Worm (Caenorhabditis elegans) whole organism, L1 larva: ENCODE data around the gene mob-2.

Experiments
- C16A3.4 ChIP-seq: fragments of 150-350 bp; optimal IDR thresholded peaks from 2 replicates; lab custom pipeline; 2014; ENCODE audit warnings: missing biosample characterization, missing genetic modification characterization
- ama-1 ChIP-seq: fragments of 150-350 bp; optimal IDR thresholded peaks from 2 replicates; lab custom pipeline; 2014
- blmp-1 ChIP-seq: fragments of 150-350 bp; optimal IDR thresholded peaks from 2 replicates; lab custom pipeline; 2014; ENCODE audit warnings: missing biosample characterization, missing genetic modification characterization
- ceh-63 ChIP-seq: fragments of 200-800 bp; sonication (Bioruptor generic); optimal IDR thresholded peaks from 2 replicates; lab custom pipeline; 2018; ENCODE audit warnings: mild to moderate bottlenecking, missing genetic modification characterization, missing compliant biosample characterization
- ceh-88 ChIP-seq: fragments of 200-800 bp; sonication (Bioruptor generic); IDR thresholded peaks from 2 replicates; pipeline ENCODE4 v1.3.6; 2022; ENCODE audit warnings: missing genetic modification characterization, missing compliant biosample characterization
- ceh-90 ChIP-seq: sonication (generic microtip); optimal IDR thresholded peaks from 2 replicates; lab custom pipeline; 2016; ENCODE audit warnings: missing genetic modification characterization, missing compliant biosample characterization
- ces-1 ChIP-seq: fragments of 150-350 bp; optimal IDR thresholded peaks from 2 replicates; lab custom pipeline; 2014; ENCODE audit warnings: missing biosample characterization, missing genetic modification reagents, missing genetic modification characterization
- dpl-1 ChIP-seq, 3 experiments: fragments of 150-350 bp in 2 of 3; sonication (generic microtip) in 1 of 3; optimal IDR thresholded peaks; 2 replicates each; lab custom pipeline; 2014 to 2017; ENCODE audit warnings: missing biosample characterization in 3 of 3, missing genetic modification characterization in 3 of 3, missing genetic modification reagents in 3 of 3
- efl-1 ChIP-seq, 4 experiments: fragments of 150-350 bp; optimal IDR thresholded peaks in 3 of 4; peaks in 1 of 4; 1 replicate in 1 of 4; 2 replicates in 3 of 4; lab custom pipeline; 2014; ENCODE audit warnings: missing biosample characterization in 2 of 4, missing genetic modification characterization in 2 of 4, missing genetic modification reagents in 2 of 4
- elt-2 ChIP-seq: sonication (generic microtip); optimal IDR thresholded peaks from 2 replicates; lab custom pipeline; 2016; ENCODE audit warnings: missing genetic modification characterization, mild to moderate bottlenecking, inconsistent platforms, missing compliant biosample characterization, missing genetic modification reagents
- elt-3 ChIP-seq, 6 experiments: fragments of 150-350 bp in 1 of 6; sonication (generic microtip); optimal IDR thresholded peaks; 2 replicates each; lab custom pipeline; 2017 to 2018; ENCODE audit warnings: missing biosample characterization in 6 of 6, missing genetic modification characterization in 6 of 6, inconsistent platforms in 1 of 6
- ets-5 ChIP-seq: fragments of 200-800 bp; sonication (Bioruptor generic); IDR thresholded peaks from 2 replicates; pipeline ENCODE4 v1.3.6; 2022; ENCODE audit warnings: missing genetic modification characterization, missing compliant biosample characterization
- fkh-10 ChIP-seq: sonication (generic microtip); optimal IDR thresholded peaks from 2 replicates; lab custom pipeline; 2017; ENCODE audit warnings: missing biosample characterization, missing genetic modification reagents, missing genetic modification characterization
- fkh-8 ChIP-seq: sonication (generic microtip); optimal IDR thresholded peaks from 2 replicates; lab custom pipeline; 2016; ENCODE audit warnings: mild to moderate bottlenecking, missing genetic modification characterization, missing compliant biosample characterization
- grh-1 ChIP-seq: fragments of 200-800 bp; sonication (Bioruptor generic); IDR thresholded peaks from 2 replicates; pipeline ENCODE4 v1.3.6; 2022; ENCODE audit warnings: missing genetic modification reagents, missing genetic modification characterization, missing compliant biosample characterization
- hlh-17 ChIP-seq: fragments of 200-800 bp; sonication (Bioruptor generic); optimal IDR thresholded peaks from 2 replicates; lab custom pipeline; 2018; ENCODE audit warnings: missing genetic modification characterization, mild to moderate bottlenecking, missing compliant biosample characterization, moderate library complexity, borderline replicate concordance
- lin-14 ChIP-seq: fragments of 200-800 bp; sonication (Bioruptor generic); optimal IDR thresholded peaks from 2 replicates; lab custom pipeline; 2018; ENCODE audit warnings: mild to moderate bottlenecking, missing genetic modification characterization, moderate library complexity, missing compliant biosample characterization
- lin-35 ChIP-seq, 2 experiments: fragments of 150-350 bp; optimal IDR thresholded peaks; 2 replicates each; lab custom pipeline; 2014; ENCODE audit warnings: missing biosample characterization in 2 of 2, missing genetic modification characterization in 2 of 2, missing genetic modification reagents in 2 of 2
- lin-39 ChIP-seq: fragments of 150-350 bp; optimal IDR thresholded peaks from 2 replicates; lab custom pipeline; 2014; ENCODE audit warnings: missing biosample characterization, missing genetic modification reagents, missing genetic modification characterization
- lir-3 ChIP-seq: sonication (generic microtip); optimal IDR thresholded peaks from 2 replicates; lab custom pipeline; 2016; ENCODE audit warnings: mild to moderate bottlenecking, missing genetic modification characterization, moderate library complexity, missing compliant biosample characterization; ENCODE audit not compliant: poor library complexity
- lsy-2 ChIP-seq, 2 experiments: fragments of 150-350 bp; optimal IDR thresholded peaks; 2 replicates each; lab custom pipeline; 2014; ENCODE audit warnings: missing biosample characterization in 2 of 2, missing genetic modification characterization in 2 of 2
- mab-9 ChIP-seq: fragments of 200-800 bp; sonication (Bioruptor generic); IDR thresholded peaks from 2 replicates; pipeline ENCODE4 v1.3.6; 2022; ENCODE audit warnings: missing genetic modification reagents, missing genetic modification characterization, missing compliant biosample characterization
- mdl-1 ChIP-seq, 2 experiments: fragments of 150-350 bp; optimal IDR thresholded peaks; 2 replicates each; lab custom pipeline; 2014 to 2017; ENCODE audit warnings: missing biosample characterization in 2 of 2, missing genetic modification characterization in 2 of 2, inconsistent platforms in 1 of 2
- mep-1 ChIP-seq: fragments of 150-350 bp; optimal IDR thresholded peaks from 2 replicates; lab custom pipeline; 2014; ENCODE audit warnings: missing biosample characterization, missing genetic modification characterization
- nhr-19 ChIP-seq: fragments of 200-800 bp; sonication (Bioruptor generic); conservative IDR thresholded peaks from 2 replicates; pipeline ENCODE4 v1.3.6; 2022; ENCODE audit warnings: missing genetic modification characterization, missing compliant biosample characterization
- nhr-20 ChIP-seq: sonication (generic microtip); optimal IDR thresholded peaks from 2 replicates; lab custom pipeline; 2016; ENCODE audit warnings: mild to moderate bottlenecking, missing genetic modification characterization, missing compliant biosample characterization
- nhr-237 ChIP-seq: fragments of 150-350 bp; optimal IDR thresholded peaks from 2 replicates; lab custom pipeline; 2014; ENCODE audit warnings: missing biosample characterization, missing genetic modification characterization
- nhr-28 ChIP-seq: fragments of 150-350 bp; optimal IDR thresholded peaks from 2 replicates; lab custom pipeline; 2014; ENCODE audit warnings: missing biosample characterization, missing genetic modification characterization
- nhr-71 ChIP-seq: sonication (generic microtip); optimal IDR thresholded peaks from 2 replicates; lab custom pipeline; 2016; ENCODE audit warnings: mild to moderate bottlenecking, missing genetic modification characterization, moderate library complexity, missing compliant biosample characterization
- nhr-76 ChIP-seq: sonication (generic microtip); optimal IDR thresholded peaks from 2 replicates; lab custom pipeline; 2017; ENCODE audit warnings: missing biosample characterization, missing genetic modification characterization
- nhr-77 ChIP-seq: fragments of 150-350 bp; optimal IDR thresholded peaks from 2 replicates; lab custom pipeline; 2014; ENCODE audit warnings: missing biosample characterization, missing genetic modification characterization
- nhr-85 ChIP-seq: sonication (generic microtip); peaks from one replicate; lab custom pipeline; 2016; ENCODE audit warnings: missing genetic modification characterization, inconsistent platforms, missing compliant biosample characterization
- nhr-90 ChIP-seq: sonication (generic microtip); optimal IDR thresholded peaks from 2 replicates; lab custom pipeline; 2016; ENCODE audit warnings: mild to moderate bottlenecking, missing genetic modification characterization, missing compliant biosample characterization; ENCODE audit not compliant: poor library complexity
- pqm-1 ChIP-seq: sonication (generic microtip); optimal IDR thresholded peaks from 3 replicates; lab custom pipeline; 2017; ENCODE audit warnings: missing biosample characterization, missing genetic modification characterization
- rnt-1 ChIP-seq: sonication (generic microtip); optimal IDR thresholded peaks from 2 replicates; lab custom pipeline; 2016; ENCODE audit warnings: mild to moderate bottlenecking, missing genetic modification characterization, moderate library complexity, missing compliant biosample characterization
- snpc-4 ChIP-seq: fragments of 150-350 bp; optimal IDR thresholded peaks from 2 replicates; lab custom pipeline; 2014; ENCODE audit warnings: missing biosample characterization, missing genetic modification characterization
- snu-23 ChIP-seq: sonication (generic microtip); optimal IDR thresholded peaks from 2 replicates; lab custom pipeline; 2016; ENCODE audit warnings: missing genetic modification characterization, missing compliant biosample characterization
- sox-4 ChIP-seq: sonication (generic microtip); optimal IDR thresholded peaks from 2 replicates; lab custom pipeline; 2016; ENCODE audit warnings: missing genetic modification characterization, missing compliant biosample characterization
- sptf-1 ChIP-seq: fragments of 150-350 bp; optimal IDR thresholded peaks from 2 replicates; lab custom pipeline; 2014; ENCODE audit warnings: missing biosample characterization, missing genetic modification characterization
- swsn-7 ChIP-seq: sonication (generic microtip); optimal IDR thresholded peaks from 2 replicates; lab custom pipeline; 2016; ENCODE audit warnings: missing genetic modification characterization, missing compliant biosample characterization
- unc-62 ChIP-seq: fragments of 150-350 bp; optimal IDR thresholded peaks from 2 replicates; lab custom pipeline; 2014; ENCODE audit warnings: missing biosample characterization, missing genetic modification reagents, missing genetic modification characterization
- unc-98 ChIP-seq: fragments of 200-800 bp; sonication (Bioruptor generic); IDR thresholded peaks from 2 replicates; pipeline ENCODE4 v1.3.6; 2022; ENCODE audit warnings: missing genetic modification characterization, missing compliant biosample characterization
- vab-15 ChIP-seq: sonication (generic microtip); optimal IDR thresholded peaks from 2 replicates; lab custom pipeline; 2017; ENCODE audit warnings: missing genotype, mild to moderate bottlenecking, missing genetic modification characterization, missing compliant biosample characterization
- xbp-1 ChIP-seq: sonication (generic microtip); optimal IDR thresholded peaks from 2 replicates; lab custom pipeline; 2016; ENCODE audit warnings: missing genetic modification characterization, missing compliant biosample characterization
- zag-1 ChIP-seq: fragments of 150-350 bp; optimal IDR thresholded peaks from 2 replicates; lab custom pipeline; 2014; ENCODE audit warnings: missing biosample characterization, missing genetic modification characterization
- zip-4 ChIP-seq: fragments of 200-800 bp; sonication (Bioruptor generic); optimal IDR thresholded peaks from 2 replicates; lab custom pipeline; 2018; ENCODE audit warnings: mild to moderate bottlenecking, missing genetic modification characterization, moderate library complexity, missing compliant biosample characterization
- ztf-11 ChIP-seq, 2 experiments: sonication (generic microtip); optimal IDR thresholded peaks; 2 replicates each; lab custom pipeline; 2016 to 2017; ENCODE audit warnings: missing genetic modification characterization in 2 of 2, missing biosample characterization in 1 of 2, missing compliant biosample characterization in 1 of 2

mob-2 gene

DNA sequence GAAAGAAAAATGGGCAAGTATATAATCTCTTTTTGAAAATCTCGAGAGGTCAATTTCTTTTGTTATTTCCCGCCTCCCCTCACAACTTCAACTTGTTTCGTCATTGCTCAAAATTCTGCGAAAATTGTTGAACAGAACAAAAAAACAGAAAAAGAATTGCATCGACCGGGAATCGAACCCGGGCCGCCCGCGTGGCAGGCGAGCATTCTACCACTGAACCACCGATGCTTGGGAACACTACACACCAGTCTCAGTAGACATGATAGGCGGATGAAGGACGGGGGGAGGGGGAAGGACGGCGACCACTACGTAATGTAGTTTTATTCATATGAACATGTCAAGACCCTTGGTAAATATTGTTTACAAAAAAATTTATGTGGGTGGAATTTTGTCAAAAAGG, 48.8 kb downstream of the mob-2 start (continued):
- TF ChIP-seq sptf-1 (tag; lab: Kevin White, UChicago) (no peak), ztf-11 (tag; optimal IDR thresholded peaks at IDR 0.05; lab: Kevin White, UChicago) (peak in 1 of 2 experiments; percentile 66), mdl-1 (tag; optimal IDR thresholded peaks at IDR 0.05; lab: Kevin White, UChicago) (peak in 1 of 2 experiments; percentile 65), hlh-17 (GFP tag; lab: Kevin White, UChicago) (no peak), ama-1 (lab: Kevin White, UChicago) (no peak), mep-1 (tag; lab: Kevin White, UChicago) (peak; percentile 64), grh-1 (GFP tag; lab: Robert Waterston, UW) (peak; percentile 72), fkh-10 (peak; percentile 68), ets-5 (GFP tag; lab: Robert Waterston, UW) (no peak), snpc-4 (peak; percentile 14), lsy-2 (tag; optimal IDR thresholded peaks at IDR 0.05; lab: Kevin White, UChicago) (peak; percentile 25 to 52), nhr-28 (no peak), nhr-237 (tag; lab: Kevin White, UChicago) (no peak), nhr-76 (tag; lab: Kevin White, UChicago) (no peak), lir-3 (tag; lab: Kevin White, UChicago) (peak; percentile 30), nhr-85 (tag; lab: Kevin White, UChicago) (peak; percentile 79), vab-15 (tag; lab: Kevin White, UChicago) (peak; percentile 10), elt-3 (tag; optimal IDR thresholded peaks at IDR 0.05; lab: Kevin White, UChicago) (peak in 1 of 6 experiments; percentile 61), zag-1 (no peak), swsn-7 (peak; percentile 82), ceh-90 (tag; lab: Kevin White, UChicago) (no peak), mab-9 (no peak), nhr-77 (peak; percentile 2), efl-1 (optimal IDR thresholded peaks at IDR 0.05; lab: Kevin White, UChicago) (peak in 1 of 2 experiments; percentile 1), efl-1 (GFP tag; optimal IDR thresholded peaks at IDR 0.05 in 1 of 2; lab: Kevin White, UChicago) (peak in 1 of 2 experiments; percentile 93), pqm-1 (no peak), sox-4 (tag; lab: Kevin White, UChicago) (peak; percentile 36), xbp-1 (tag; lab: Kevin White, UChicago) (peak; percentile 72), unc-62 (GFP tag; lab: Kevin White, UChicago) (no peak), ceh-63 (GFP tag; lab: Kevin White, UChicago) (no peak), ces-1 (GFP tag; lab: Kevin White, UChicago) (no peak), zip-4 (GFP tag; lab: Kevin White, UChicago) (peak; percentile 47), nhr-90 (peak; percentile 80), lin-39 (tag; lab: Kevin White, UChicago) (no peak), unc-98 (GFP tag; lab: Robert Waterston, UW) (no peak), ceh-88 (peak; percentile 60), elt-2 (tag; lab: Kevin White, UChicago) (peak; percentile 25), lin-14 (GFP tag; lab: Kevin White, UChicago) (peak; percentile 82), fkh-8 (tag; lab: Kevin White, UChicago) (peak; percentile 75), dpl-1 (GFP tag; optimal IDR thresholded peaks at IDR 0.05; lab: Kevin White, UChicago) (peak in 1 of 3 experiments; percentile 28), nhr-19 (GFP tag; lab: Robert Waterston, UW) (peak; percentile 85)

DNA sequence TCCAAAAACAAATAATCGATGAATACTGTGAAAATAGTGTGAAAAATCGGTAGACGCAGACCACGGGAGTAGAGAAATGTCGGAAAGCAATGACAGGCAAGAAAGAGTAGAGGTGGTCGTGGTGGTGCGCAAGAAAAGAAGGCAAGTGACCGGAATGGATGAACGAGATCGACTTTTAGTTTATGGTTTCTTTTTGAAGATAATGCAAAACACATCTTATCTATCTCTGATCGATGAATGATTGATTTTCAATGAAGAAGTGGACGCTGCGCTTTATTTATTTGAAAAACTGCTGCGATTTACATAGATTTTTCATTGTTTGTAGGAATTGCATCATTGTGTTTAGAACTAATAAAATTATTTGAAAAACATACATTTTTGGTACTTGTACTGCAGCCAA, 50.0 kb downstream of the mob-2 start:
- TF ChIP-seq elt-3 (tag; optimal IDR thresholded peaks at IDR 0.05; lab: Kevin White, UChicago) (peak in 1 of 6 experiments; percentile 21), nhr-20 (peak; percentile 56), rnt-1 (tag; lab: Kevin White, UChicago) (peak; percentile 20), sptf-1 (tag; lab: Kevin White, UChicago) (no peak), grh-1 (GFP tag; lab: Robert Waterston, UW) (peak; percentile 20; the same call in 1 of the 2 replicates), snu-23 (GFP tag; lab: Kevin White, UChicago) (peak; percentile 51), C16A3.4 (tag; lab: Kevin White, UChicago) (no peak), lin-14 (GFP tag; lab: Kevin White, UChicago) (peak; percentile 55), lin-35 (GFP tag; optimal IDR thresholded peaks at IDR 0.05; lab: Kevin White, UChicago) (peak in 1 of 2 experiments; percentile 2), nhr-90 (peak; percentile 15), nhr-85 (tag; lab: Kevin White, UChicago) (peak; percentile 95), nhr-71 (tag; lab: Kevin White, UChicago) (peak; percentile 56), blmp-1 (peak; percentile 42), efl-1 (optimal IDR thresholded peaks at IDR 0.05; lab: Kevin White, UChicago) (no peak), efl-1 (GFP tag; optimal IDR thresholded peaks at IDR 0.05 in 1 of 2; lab: Kevin White, UChicago) (peak in 1 of 2 experiments; percentile 35), lsy-2 (tag; optimal IDR thresholded peaks at IDR 0.05; lab: Kevin White, UChicago) (peak in 1 of 2 experiments; percentile 23), mab-9 (no peak)
